Worm (Caenorhabditis elegans): Measurements from ENCODE around the gene W10G11.2.
A peak's percentile ranks its signal among the peaks of the same experiment; 100 is the strongest.

Gene W10G11.2

ce11 chrII:3518961-3519544 lies 42.4 kb downstream of the W10G11.2 start, which contains the start of gene clec-126 (continued):
- TF ChIP-seq zfh-2 (GFP tag; conservative IDR thresholded peaks at IDR 0.05) = peak; percentile 50; the same call in 1 of the 2 replicates
- peak; percentile 51 for TF ChIP-seq F52B5.7 (tag; optimal IDR thresholded peaks at IDR 0.05)

DNA sequence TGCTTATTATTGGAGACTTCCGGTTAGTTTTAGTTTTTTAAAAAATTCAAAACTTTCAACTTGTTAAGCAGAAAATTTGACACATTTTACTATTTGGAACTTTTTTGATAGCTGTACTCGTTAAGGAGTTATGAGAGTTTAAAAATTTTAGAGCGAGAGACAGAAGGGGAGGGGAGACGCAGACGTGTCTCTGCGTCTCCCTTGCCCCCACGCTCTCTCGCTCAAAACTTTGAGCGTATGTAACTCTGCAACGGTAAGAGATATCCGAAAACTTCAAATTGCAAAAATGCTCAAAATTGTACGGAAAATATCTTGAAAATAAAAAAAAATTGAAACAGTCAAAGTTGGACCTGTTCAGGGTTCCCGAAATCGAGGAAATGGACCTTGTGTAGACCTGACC lies 45.3 kb downstream of the W10G11.2 start:
- peak; percentile 90 for TF ChIP-seq hmg-1.2 (GFP tag; IDR thresholded peaks at IDR 0.05)
- TF ChIP-seq sdz-38 (tag; optimal IDR thresholded peaks at IDR 0.05) = no peak
- no peak for TF ChIP-seq ama-1 (optimal IDR thresholded peaks at IDR 0.05)
- no peak for TF ChIP-seq ama-1 (GFP tag; optimal IDR thresholded peaks at IDR 0.05)

DNA sequence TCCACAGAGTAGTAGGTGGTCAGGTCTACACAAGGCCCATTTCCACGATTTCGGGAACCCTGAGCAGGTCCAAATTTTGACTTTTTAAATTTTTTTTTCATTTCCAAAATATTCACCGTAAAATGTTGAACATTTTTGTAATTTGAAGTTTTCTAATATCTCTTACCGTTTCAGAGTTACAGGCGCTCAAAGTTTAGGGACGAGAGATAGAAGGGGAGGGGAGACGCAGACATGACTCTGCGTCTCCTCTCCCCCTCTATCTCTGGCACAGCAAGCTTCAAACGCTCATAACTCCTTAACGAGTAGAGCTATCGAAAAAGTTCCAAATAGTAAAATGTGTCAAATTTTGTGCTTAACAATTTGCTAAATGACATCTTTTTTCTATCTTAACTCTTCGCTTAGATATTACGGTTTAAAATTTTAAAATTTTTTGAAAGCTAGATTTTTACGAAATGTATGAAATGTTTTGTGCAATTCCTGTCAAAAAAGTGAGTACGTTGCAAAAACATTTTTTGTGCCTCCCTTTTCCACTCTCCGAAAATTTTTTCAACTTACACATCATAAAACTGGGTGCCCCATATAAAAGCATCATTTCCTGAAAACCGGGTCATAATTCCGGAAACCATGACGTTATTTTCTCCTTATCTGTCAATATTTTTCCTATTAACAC lies 45.9 kb downstream of the W10G11.2 start, which contains the start of the genes Y49F6B.14 and clec-125:
TSS of gene Y49F6B.14 (minus strand) at position 101 of the 670 bp plus-strand sequence.
TSS of gene clec-125 (plus strand) at position 620 of the 670 bp plus-strand sequence.
- TF ChIP-seq let-607 (tag; optimal IDR thresholded peaks at IDR 0.05) = no peak
- TF ChIP-seq hmg-1.2 (GFP tag; IDR thresholded peaks at IDR 0.05) = peak; percentile 75
- TF ChIP-seq ztf-6 (GFP tag; IDR thresholded peaks at IDR 0.05) = no peak
- no peak for TF ChIP-seq Y53F4B.3 (GFP tag; IDR thresholded peaks at IDR 0.05)

- no peak for TF ChIP-seq lir-1 (GFP tag; conservative IDR thresholded peaks at IDR 0.05)
- TF ChIP-seq ceh-27 (GFP tag; optimal IDR thresholded peaks at IDR 0.05) = no peak
- TF ChIP-seq nhr-179 (tag; optimal IDR thresholded peaks at IDR 0.05) = no peak
Observed at ce11 chrII:3514631-3515030, 46.8 kb downstream of the W10G11.2 start, which contains the start of gene srz-5. Gene srz-5 (minus strand): TSS chrII:3514731.

ce11 chrII:3512240-3512639 lies 49.2 kb downstream of the W10G11.2 start, which contains the start of gene Y49F6B.19:
Gene Y49F6B.19 (minus strand): TSS chrII:3512340.
- TF ChIP-seq ztf-26 (tag; optimal IDR thresholded peaks at IDR 0.05) (no peak), nhr-27 (tag; optimal IDR thresholded peaks at IDR 0.05) (no peak), nhr-90 (tag; optimal IDR thresholded peaks at IDR 0.05) (no peak), D2030.7 (GFP tag; IDR thresholded peaks at IDR 0.05) (no peak), lsy-27 (tag; optimal IDR thresholded peaks at IDR 0.05; ENCODE audit: borderline replicate concordance, insufficient read depth) (no peak), lin-40 (tag; optimal IDR thresholded peaks at IDR 0.05) (no peak), ZK185.1 (tag; optimal IDR thresholded peaks at IDR 0.05; ENCODE audit: poor library complexity, severe bottlenecking) (no peak), ztf-18 (tag; optimal IDR thresholded peaks at IDR 0.05) (no peak), nfyb-1 (GFP tag; IDR thresholded peaks at IDR 0.05) (no peak), ceh-91 (GFP tag; IDR thresholded peaks at IDR 0.05) (no peak), rec-8 (tag; optimal IDR thresholded peaks at IDR 0.05) (no peak), pha-4 (tag; optimal IDR thresholded peaks at IDR 0.05) (no peak), F52B5.7 (tag; optimal IDR thresholded peaks at IDR 0.05) (no peak), tbp1 (GFP tag; optimal IDR thresholded peaks at IDR 0.05) (no peak), sdz-38 (tag; optimal IDR thresholded peaks at IDR 0.05) (no peak), F10E7.11 (tag; optimal IDR thresholded peaks at IDR 0.05) (no peak), ceh-40 (GFP tag; IDR thresholded peaks at IDR 0.05) (no peak), sea-2 (GFP tag; IDR thresholded peaks at IDR 0.05) (no peak), K12H6.12 (tag; optimal IDR thresholded peaks at IDR 0.05) (no peak), mcd-1 (GFP tag; IDR thresholded peaks at IDR 0.05) (no peak)

Measured in whole organism, young adult.